Worm (Caenorhabditis elegans) whole organism, L3 larva: ENCODE measurements around the gene eor-1.

Experiments
- ZK546.5 ChIP-seq: sonication (generic microtip); optimal IDR thresholded peaks from 2 replicates; lab custom pipeline; 2017; ENCODE audit warnings: missing biosample characterization, missing genetic modification characterization
- ama-1 ChIP-seq: fragments of 150-350 bp; optimal IDR thresholded peaks from 2 replicates; lab custom pipeline; 2018
- jun-1 ChIP-seq: fragments of 150-350 bp; optimal IDR thresholded peaks from 2 replicates; lab custom pipeline; 2014; ENCODE audit warnings: missing biosample characterization, missing genetic modification reagents, missing genetic modification characterization
- mdl-1 ChIP-seq: fragments of 150-350 bp; optimal IDR thresholded peaks from 2 replicates; lab custom pipeline; 2014; ENCODE audit warnings: missing biosample characterization, missing genetic modification characterization
- nfya-1 ChIP-seq: sonication (generic microtip); optimal IDR thresholded peaks from 2 replicates; lab custom pipeline; 2017; ENCODE audit warnings: missing genetic modification characterization, mild to moderate bottlenecking, missing compliant biosample characterization, antibody characterized with exemption, moderate library complexity; ENCODE audit not compliant: insufficient read depth
- unc-62 ChIP-seq: fragments of 150-350 bp; sonication (generic microtip); optimal IDR thresholded peaks from 4 replicates; lab custom pipeline; 2014; ENCODE audit warnings: missing biosample characterization, missing genetic modification reagents, missing genetic modification characterization
- zag-1 ChIP-seq: fragments of 150-350 bp; optimal IDR thresholded peaks from 2 replicates; lab custom pipeline; 2014; ENCODE audit warnings: missing biosample characterization, missing genetic modification characterization
- ztf-4 ChIP-seq: fragments of 150-350 bp; optimal IDR thresholded peaks from 2 replicates; lab custom pipeline; 2014; ENCODE audit warnings: missing biosample characterization, missing genetic modification characterization

DNA sequence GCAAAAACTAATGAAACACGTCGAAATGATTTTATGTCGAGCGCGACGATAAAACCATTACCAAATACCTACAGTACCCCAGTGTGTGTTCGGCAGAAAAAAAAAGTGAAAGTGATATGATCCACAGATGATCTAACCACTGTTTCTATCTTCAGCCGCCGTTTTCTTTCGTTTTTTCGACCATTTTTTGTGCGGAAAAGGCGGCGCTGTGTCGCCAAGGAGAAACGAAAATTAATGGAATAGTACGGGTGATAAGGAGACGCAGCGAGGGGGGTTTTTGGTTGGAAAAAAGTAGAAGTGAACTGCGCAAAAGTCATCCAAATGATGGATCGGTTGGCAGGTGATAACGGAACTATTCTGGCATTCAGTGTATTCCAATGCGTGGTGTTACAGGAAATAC is 3.9 kb downstream of the eor-1 start:
- no peak for TF ChIP-seq ama-1
- TF ChIP-seq nfya-1 (tag; lab: Kevin White, UChicago) = no peak
- TF ChIP-seq mdl-1 (tag; lab: Kevin White, UChicago) = no peak
- TF ChIP-seq ZK546.5 (tag; lab: Kevin White, UChicago) = no peak
- no peak for TF ChIP-seq jun-1 (tag; lab: Kevin White, UChicago)
- TF ChIP-seq zag-1 (tag; lab: Kevin White, UChicago) = no peak
- no peak for TF ChIP-seq ztf-4 (tag; lab: Kevin White, UChicago)
- TF ChIP-seq unc-62 (GFP tag; lab: Kevin White, UChicago) = no peak
